Worm (Caenorhabditis elegans): Measurements from ENCODE around the gene ZK287.4.

Gene ZK287.4

ce11 chrV:9730743-9731706 lies 45.6 kb upstream of the ZK287.4 start (continued):
- TF ChIP-seq C06A6.2 (GFP tag; conservative IDR thresholded peaks at IDR 0.05), result peak; percentile 70
- TF ChIP-seq ccch-3 (GFP tag; optimal IDR thresholded peaks at IDR 0.05), result peak; percentile 18
- no peak for TF ChIP-seq cebp-2 (GFP tag; IDR thresholded peaks at IDR 0.05)
- peak; percentile 36 for TF ChIP-seq die-1 (tag; optimal IDR thresholded peaks at IDR 0.05)
- TF ChIP-seq pha-4 (tag; optimal IDR thresholded peaks at IDR 0.05), result no peak
- TF ChIP-seq attf-5 (GFP tag; optimal IDR thresholded peaks at IDR 0.05), result peak; percentile 98
- TF ChIP-seq K12H6.12 (tag; optimal IDR thresholded peaks at IDR 0.05), result peak; percentile 98
- peak; percentile 62 for TF ChIP-seq lin-54 (GFP tag; optimal IDR thresholded peaks at IDR 0.05)
- peak; percentile 81 for TF ChIP-seq ekl-4 (GFP tag; IDR thresholded peaks at IDR 0.05)
- TF ChIP-seq ztf-22 (GFP tag; optimal IDR thresholded peaks at IDR 0.05), result peak; percentile 72
- peak; percentile 89 for TF ChIP-seq nhr-90 (tag; optimal IDR thresholded peaks at IDR 0.05)
- TF ChIP-seq F39B2.1 (GFP tag; IDR thresholded peaks at IDR 0.05), result no peak
- no peak for TF ChIP-seq efl-1 (GFP tag; optimal IDR thresholded peaks at IDR 0.05)
- no peak for TF ChIP-seq Y79H2A.3 (GFP tag; conservative IDR thresholded peaks at IDR 0.05)
- TF ChIP-seq attf-3 (GFP tag; conservative IDR thresholded peaks at IDR 0.05), result peak; percentile 62
- peak; percentile 32; the same call in 1 of the 2 replicates for TF ChIP-seq B0019.2 (GFP tag; conservative IDR thresholded peaks at IDR 0.05)
- peak; percentile 66; the same call in 1 of the 2 replicates for TF ChIP-seq hmg-1.2 (GFP tag; IDR thresholded peaks at IDR 0.05)
- TF ChIP-seq gei-17 (GFP tag; optimal IDR thresholded peaks at IDR 0.05), result peak; percentile 66
- peak; percentile 63 for TF ChIP-seq rcor-1 (GFP tag; IDR thresholded peaks at IDR 0.05)
- TF ChIP-seq T07F8.4 (tag; optimal IDR thresholded peaks at IDR 0.05), result peak; percentile 39
- no peak for TF ChIP-seq snpc-1.3 (tag; optimal IDR thresholded peaks at IDR 0.05; ENCODE audit: insufficient read depth)
- TF ChIP-seq egl-18 (GFP tag; IDR thresholded peaks at IDR 0.05), result 0 out of 2 replicates have a peak, but pooled peaks have one; percentile 13
- TF ChIP-seq let-526 (GFP tag; IDR thresholded peaks at IDR 0.05), result peak; percentile 88; the same call in 1 of the 2 replicates
- TF ChIP-seq Y95B8A.8 (GFP tag; IDR thresholded peaks at IDR 0.05), result 0 out of 2 replicates have a peak, but pooled peaks have one; percentile 33
- no peak for TF ChIP-seq aptf-3 (GFP tag; IDR thresholded peaks at IDR 0.05)
- peak; percentile 82 for TF ChIP-seq somi-1 (GFP tag; optimal IDR thresholded peaks at IDR 0.05)
- peak; percentile 50; the same call in 1 of the 2 replicates for TF ChIP-seq C17E4.6 (GFP tag; IDR thresholded peaks at IDR 0.05)
- no peak for TF ChIP-seq nhr-120 (GFP tag; IDR thresholded peaks at IDR 0.05)
- TF ChIP-seq ztf-18 (tag; optimal IDR thresholded peaks at IDR 0.05), result peak; percentile 71
- TF ChIP-seq Y56A3A.18 (GFP tag; IDR thresholded peaks at IDR 0.05), result 0 out of 2 replicates have a peak, but pooled peaks have one; percentile 6
- no peak for TF ChIP-seq ceh-58 (GFP tag; IDR thresholded peaks at IDR 0.05)
- peak; percentile 93 for TF ChIP-seq atf-7 (tag; optimal IDR thresholded peaks at IDR 0.05)
- no peak for TF ChIP-seq ceh-40 (GFP tag; IDR thresholded peaks at IDR 0.05)
- TF ChIP-seq zim-3 (tag; optimal IDR thresholded peaks at IDR 0.05), result no peak
- peak; percentile 94 for TF ChIP-seq lin-40 (tag; optimal IDR thresholded peaks at IDR 0.05)
- TF ChIP-seq F57C9.4 (tag; optimal IDR thresholded peaks at IDR 0.05), result peak; percentile 33
- TF ChIP-seq Y67H2A.10 (GFP tag; conservative IDR thresholded peaks at IDR 0.05), result peak; percentile 55
- peak; percentile 16 for TF ChIP-seq B0261.1 (tag; optimal IDR thresholded peaks at IDR 0.05)
- TF ChIP-seq ets-4 (GFP tag; optimal IDR thresholded peaks at IDR 0.05), result peak; percentile 60

Measured in whole organism, young adult.